Fruit fly (Drosophila melanogaster) S2 (cell line): Measurements from ENCODE around the gene CG32815.

Experiments used
- CG8478 ChIP-seq: fragments of >200 bp; optimal IDR thresholded peaks from 2 replicates; lab custom pipeline; 2018
- CTCF ChIP-seq, 2 experiments: fragments of >200 bp; optimal IDR thresholded peaks; 2 replicates each; lab custom pipeline; 2018

- TF ChIP-seq CG8478 (lab: Kevin White, UChicago) (no peak), CTCF (optimal IDR thresholded peaks at IDR 0.05; lab: Kevin White, UChicago) (no peak)
Observed at dm6 chrX:947450-948284, 15.4 kb downstream of the CG32815 start, which contains the start of gene CG3699.
